Worm (Caenorhabditis elegans) whole organism, L2 larva: ENCODE data around the gene C30G7.4.

Experiments
- F13H6.1 ChIP-seq: sonication (generic microtip); optimal IDR thresholded peaks from 2 replicates; lab custom pipeline; 2016; ENCODE audit warnings: missing genetic modification characterization, missing compliant biosample characterization
- egl-27 ChIP-seq: sonication (generic microtip); optimal IDR thresholded peaks from 3 replicates; lab custom pipeline; 2017; ENCODE audit warnings: missing biosample characterization, missing genetic modification reagents, missing genetic modification characterization
- lin-39 ChIP-seq: fragments of 150-350 bp; optimal IDR thresholded peaks from 2 replicates; lab custom pipeline; 2014; ENCODE audit warnings: missing biosample characterization, missing genetic modification reagents, missing genetic modification characterization
- nhr-23 ChIP-seq: fragments of 150-350 bp; optimal IDR thresholded peaks from 2 replicates; lab custom pipeline; 2014; ENCODE audit warnings: missing biosample characterization, missing genetic modification reagents, missing genetic modification characterization

ce11 chrV:14945124-14945523 is 1.8 kb downstream of the C30G7.4 start:
- TF ChIP-seq F13H6.1 (tag; lab: Kevin White, UChicago) (no peak), nhr-23 (tag; lab: Kevin White, UChicago) (no peak), lin-39 (tag; lab: Kevin White, UChicago) (no peak), egl-27 (tag; lab: Kevin White, UChicago) (no peak)
